Worm (Caenorhabditis elegans) whole organism, L4/young adult: ENCODE data around the gene gro-1.

Source experiments
- W03F9.2 ChIP-seq: fragments of 150-350 bp; optimal IDR thresholded peaks from 2 replicates; lab custom pipeline; 2014; ENCODE audit warnings: missing biosample characterization, missing genetic modification characterization
- dao-5 ChIP-seq: sonication (generic microtip); optimal IDR thresholded peaks from 2 replicates; lab custom pipeline; 2016; ENCODE audit warnings: missing genotype, missing genetic modification characterization, moderate library complexity, missing compliant biosample characterization

DNA sequence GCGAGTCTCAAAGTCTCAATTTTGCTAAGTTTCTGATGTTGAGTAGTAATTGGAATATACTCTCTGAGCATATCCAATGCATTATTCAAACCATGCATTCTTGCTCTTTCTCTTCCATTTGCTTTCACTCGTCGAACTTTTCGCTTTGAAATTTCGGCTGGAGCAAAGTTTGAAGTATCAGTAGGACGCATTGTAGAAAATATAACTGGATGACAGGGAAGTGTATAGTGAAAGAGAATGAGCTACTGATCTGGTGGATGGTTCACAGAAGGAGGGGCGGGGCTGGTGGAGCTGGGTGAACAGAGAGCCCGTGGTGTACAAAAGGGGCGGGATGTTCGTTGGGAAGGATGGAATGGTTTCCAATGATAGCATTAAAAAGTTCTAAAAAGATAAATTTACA, 23.1 kb upstream of the gro-1 start:
- TF ChIP-seq dao-5 (tag; lab: Kevin White, UChicago) (no peak), W03F9.2 (no peak)
